Worm (Caenorhabditis elegans) whole organism, midembryonic: Measurements from ENCODE around the gene snf-10.

Experiments used
- T22C8.4 ChIP-seq: fragments of 200-800 bp; sonication (Bioruptor generic); IDR thresholded peaks from 2 replicates; pipeline ENCODE4 v1.3.6; 2022; ENCODE audit warnings: missing genetic modification characterization, missing compliant biosample characterization
- cog-1 ChIP-seq: sonication (generic microtip); optimal IDR thresholded peaks from 2 replicates; lab custom pipeline; 2016; ENCODE audit warnings: missing genetic modification characterization, missing compliant biosample characterization
- flt-1 ChIP-seq: fragments of 200-800 bp; sonication (Bioruptor generic); IDR thresholded peaks from 2 replicates; pipeline ENCODE4 v1.3.6; 2022; ENCODE audit warnings: missing genetic modification characterization, missing compliant biosample characterization
- klf-2 ChIP-seq: fragments of 200-800 bp; sonication (Bioruptor generic); conservative IDR thresholded peaks from 2 replicates; pipeline ENCODE4 v1.3.6; 2022; ENCODE audit warnings: missing genetic modification reagents, missing genetic modification characterization, missing compliant biosample characterization
- med-1 ChIP-seq: sonication (generic microtip); optimal IDR thresholded peaks from 2 replicates; lab custom pipeline; 2017; ENCODE audit warnings: missing genetic modification characterization, mild to moderate bottlenecking, missing compliant biosample characterization, antibody characterized with exemption, missing genetic modification reagents; ENCODE audit not compliant: insufficient read depth
- ref-1 ChIP-seq: fragments of 200-800 bp; sonication (Bioruptor generic); conservative IDR thresholded peaks from 2 replicates; pipeline ENCODE4 v1.3.6; 2022; ENCODE audit warnings: missing genetic modification reagents, missing genetic modification characterization, missing compliant biosample characterization
- tab-1 ChIP-seq: fragments of 200-800 bp; sonication (Bioruptor generic); IDR thresholded peaks from 2 replicates; pipeline ENCODE4 v1.3.6; 2022; ENCODE audit warnings: missing genetic modification characterization, missing compliant biosample characterization
- ztf-23 ChIP-seq: fragments of 200-800 bp; sonication (Bioruptor generic); IDR thresholded peaks from 2 replicates; pipeline ENCODE4 v1.3.6; 2022; ENCODE audit warnings: missing genetic modification reagents, missing genetic modification characterization, missing compliant biosample characterization
- ztf-29 ChIP-seq: fragments of 200-800 bp; sonication (Bioruptor generic); IDR thresholded peaks from 2 replicates; pipeline ENCODE4 v1.3.6; 2022; ENCODE audit warnings: missing genetic modification reagents, missing genetic modification characterization, missing compliant biosample characterization

snf-10 gene

ce11 chrV:10464160-10464559 lies 23.5 kb upstream of the snf-10 start:
- TF ChIP-seq flt-1 (GFP tag; lab: Robert Waterston, UW): no peak
- no peak for TF ChIP-seq ref-1
- no peak for TF ChIP-seq cog-1 (tag; lab: Kevin White, UChicago)
- TF ChIP-seq med-1: no peak
- TF ChIP-seq tab-1 (GFP tag; lab: Robert Waterston, UW): no peak

ce11 chrV:10463276-10463675 lies 22.7 kb upstream of the snf-10 start, which contains the start of gene F22E12.3:
TSS of gene F22E12.3 (minus strand) at chrV:10463376.
- TF ChIP-seq flt-1 (GFP tag; lab: Robert Waterston, UW) (no peak), tab-1 (GFP tag; lab: Robert Waterston, UW) (no peak), klf-2 (no peak), med-1 (no peak), ztf-23 (GFP tag; lab: Robert Waterston, UW) (no peak)

ce11 chrV:10462066-10462465 lies 21.4 kb upstream of the snf-10 start, which contains the start of gene chw-1:
TSS of gene chw-1 (plus strand) at chrV:10462282.
- TF ChIP-seq med-1 (no peak), ztf-23 (GFP tag; lab: Robert Waterston, UW) (no peak), tab-1 (GFP tag; lab: Robert Waterston, UW) (no peak), cog-1 (tag; lab: Kevin White, UChicago) (no peak), flt-1 (GFP tag; lab: Robert Waterston, UW) (no peak), ztf-29 (GFP tag; lab: Robert Waterston, UW) (no peak), ref-1 (no peak), klf-2 (no peak), T22C8.4 (GFP tag; lab: Robert Waterston, UW) (no peak)

ce11 chrV:10460685-10461084 lies 20.1 kb upstream of the snf-10 start:
- no peak for TF ChIP-seq T22C8.4 (GFP tag; lab: Robert Waterston, UW)
- TF ChIP-seq tab-1 (GFP tag; lab: Robert Waterston, UW): no peak
- no peak for TF ChIP-seq klf-2
- TF ChIP-seq ref-1: no peak
- no peak for TF ChIP-seq ztf-29 (GFP tag; lab: Robert Waterston, UW)
- no peak for TF ChIP-seq ztf-23 (GFP tag; lab: Robert Waterston, UW)
- no peak for TF ChIP-seq flt-1 (GFP tag; lab: Robert Waterston, UW)
- TF ChIP-seq cog-1 (tag; lab: Kevin White, UChicago): no peak

ce11 chrV:10457247-10457646 lies 16.6 kb upstream of the snf-10 start, which contains the start of gene F22E12.1:
TSS of gene F22E12.1 (minus strand) at chrV:10457347.
- TF ChIP-seq ztf-29 (GFP tag; lab: Robert Waterston, UW): no peak
- TF ChIP-seq med-1: no peak
- TF ChIP-seq cog-1 (tag; lab: Kevin White, UChicago): no peak
- no peak for TF ChIP-seq T22C8.4 (GFP tag; lab: Robert Waterston, UW)
- no peak for TF ChIP-seq tab-1 (GFP tag; lab: Robert Waterston, UW)

- TF ChIP-seq klf-2 (no peak), T22C8.4 (GFP tag; lab: Robert Waterston, UW) (no peak), cog-1 (tag; lab: Kevin White, UChicago) (no peak), med-1 (no peak), ztf-23 (GFP tag; lab: Robert Waterston, UW) (no peak), tab-1 (GFP tag; lab: Robert Waterston, UW) (no peak), ztf-29 (GFP tag; lab: Robert Waterston, UW) (no peak), flt-1 (GFP tag; lab: Robert Waterston, UW) (no peak), ref-1 (no peak)
Measured at ce11 chrV:10453466-10453865, 12.8 kb upstream of the snf-10 start, which contains the start of gene Y32F6A.5. TSS of gene Y32F6A.5 (minus strand) at chrV:10453605.

ce11 chrV:10450355-10450754 lies 9.7 kb upstream of the snf-10 start:
- peak; percentile 89 for TF ChIP-seq klf-2
- peak; percentile 61; the same call in 1 of the 2 replicates for TF ChIP-seq ref-1
- TF ChIP-seq ztf-23 (GFP tag; lab: Robert Waterston, UW): peak; percentile 85
- peak; percentile 90 for TF ChIP-seq flt-1 (GFP tag; lab: Robert Waterston, UW)

- TF ChIP-seq ref-1: 0 out of 2 replicates have a peak, but pooled peaks have one; percentile 7
Measured at ce11 chrV:10449947-10450346, 9.3 kb upstream of the snf-10 start.

ce11 chrV:10449302-10449701 lies 8.7 kb upstream of the snf-10 start:
- TF ChIP-seq ref-1 (0 out of 2 replicates have a peak, but pooled peaks have one; percentile 53), flt-1 (GFP tag; lab: Robert Waterston, UW) (peak; percentile 60; the same call in 1 of the 2 replicates), ztf-23 (GFP tag; lab: Robert Waterston, UW) (peak; percentile 54; the same call in 1 of the 2 replicates), tab-1 (GFP tag; lab: Robert Waterston, UW) (0 out of 2 replicates have a peak, but pooled peaks have one; percentile 6), ztf-29 (GFP tag; lab: Robert Waterston, UW) (peak; percentile 51; the same call in 1 of the 2 replicates)

- TF ChIP-seq tab-1 (GFP tag; lab: Robert Waterston, UW) (no peak), T22C8.4 (GFP tag; lab: Robert Waterston, UW) (peak; percentile 73)
Measured at ce11 chrV:10441135-10442024, 757 bp upstream of the snf-10 start, which contains the start of gene pap-1. TSS of gene pap-1 (plus strand) at chrV:10441974.
